Worm (Caenorhabditis elegans) whole organism, young adult: Measurements from ENCODE around the gene nhr-232.

Source experiments
- B0261.1 ChIP-seq: sonication (generic microtip); optimal IDR thresholded peaks from 2 replicates; lab custom pipeline; 2016; ENCODE audit warnings: mild to moderate bottlenecking, missing genetic modification characterization, moderate library complexity, missing compliant biosample characterization
- C06A6.2 ChIP-seq: fragments of 200-800 bp; sonication (Bioruptor generic); conservative IDR thresholded peaks from 2 replicates; pipeline ENCODE4 v1.3.6; 2022; ENCODE audit warnings: missing genetic modification characterization, missing compliant biosample characterization
- D2030.7 ChIP-seq: fragments of 200-800 bp; sonication (Bioruptor generic); IDR thresholded peaks from 2 replicates; pipeline ENCODE4 v1.3.6; 2022; ENCODE audit warnings: missing genetic modification reagents, missing genetic modification characterization, missing compliant biosample characterization
- F22D6.2 ChIP-seq: sonication (generic microtip); optimal IDR thresholded peaks from 2 replicates; lab custom pipeline; 2016; ENCODE audit warnings: mild to moderate bottlenecking, missing genetic modification characterization, missing compliant biosample characterization
- F23B12.7 ChIP-seq: sonication (generic microtip); optimal IDR thresholded peaks from 2 replicates; lab custom pipeline; 2017; ENCODE audit warnings: missing genetic modification characterization, mild to moderate bottlenecking, missing compliant biosample characterization, antibody characterized with exemption, moderate library complexity; ENCODE audit not compliant: insufficient read depth
- F49E8.2 ChIP-seq: sonication (generic microtip); optimal IDR thresholded peaks from 3 replicates; lab custom pipeline; 2017; ENCODE audit warnings: missing genetic modification characterization, mild to moderate bottlenecking, missing compliant biosample characterization, antibody characterized with exemption, moderate library complexity; ENCODE audit not compliant: insufficient read depth
- F52B5.7 ChIP-seq: sonication (generic microtip); optimal IDR thresholded peaks from 2 replicates; lab custom pipeline; 2016; ENCODE audit warnings: mild to moderate bottlenecking, missing genetic modification characterization, missing compliant biosample characterization
- F55B11.4 ChIP-seq: sonication (generic microtip); optimal IDR thresholded peaks from 2 replicates; lab custom pipeline; 2016; ENCODE audit warnings: missing compliant biosample characterization, missing genetic modification characterization, borderline replicate concordance; ENCODE audit not compliant: insufficient read depth
- Y56A3A.18 ChIP-seq: fragments of 200-800 bp; sonication (Bioruptor generic); IDR thresholded peaks from 2 replicates; pipeline ENCODE4 v1.3.6; 2022; ENCODE audit warnings: missing genetic modification reagents, missing genetic modification characterization, missing compliant biosample characterization
- ama-1 ChIP-seq, 3 experiments: fragments of 150-350 bp in 1 of 3; sonication (generic microtip) in 2 of 3; optimal IDR thresholded peaks; 2 replicates each; lab custom pipeline; 2014 to 2018; ENCODE audit warnings: missing biosample characterization in 2 of 3, missing genetic modification characterization in 2 of 3, missing genetic modification reagents in 2 of 3
- ccch-3 ChIP-seq: fragments of 200-800 bp; sonication (Bioruptor generic); optimal IDR thresholded peaks from 2 replicates; lab custom pipeline; 2018; ENCODE audit warnings: mild to moderate bottlenecking, missing genetic modification characterization, missing compliant biosample characterization
- ceh-40 ChIP-seq: fragments of 200-800 bp; sonication (Bioruptor generic); IDR thresholded peaks from 2 replicates; pipeline ENCODE4 v1.3.6; 2022; ENCODE audit warnings: missing genetic modification characterization, missing compliant biosample characterization
- chd-7 ChIP-seq: sonication (generic microtip); optimal IDR thresholded peaks from 2 replicates; lab custom pipeline; 2016; ENCODE audit warnings: mild to moderate bottlenecking, missing genetic modification characterization, moderate library complexity, missing compliant biosample characterization
- die-1 ChIP-seq: sonication (generic microtip); optimal IDR thresholded peaks from 2 replicates; lab custom pipeline; 2016; ENCODE audit warnings: missing genotype, mild to moderate bottlenecking, missing genetic modification characterization, missing compliant biosample characterization
- dox-1 ChIP-seq: fragments of 200-800 bp; sonication (Bioruptor generic); IDR thresholded peaks from 2 replicates; pipeline ENCODE4 v1.3.6; 2022; ENCODE audit warnings: missing genetic modification reagents, missing genetic modification characterization, missing compliant biosample characterization
- dpl-1 ChIP-seq: fragments of 150-350 bp; optimal IDR thresholded peaks from 2 replicates; lab custom pipeline; 2014; ENCODE audit warnings: missing biosample characterization, missing genetic modification reagents, missing genetic modification characterization
- egl-18 ChIP-seq: fragments of 200-800 bp; sonication (Bioruptor generic); IDR thresholded peaks from 2 replicates; pipeline ENCODE4 v1.3.6; 2022; ENCODE audit warnings: missing genetic modification reagents, missing genetic modification characterization, missing compliant biosample characterization
- egl-44 ChIP-seq: fragments of 200-800 bp; sonication (Bioruptor generic); IDR thresholded peaks from 2 replicates; pipeline ENCODE4 v1.3.6; 2022; ENCODE audit warnings: missing genetic modification reagents, missing genetic modification characterization, missing compliant biosample characterization
- fkh-3 ChIP-seq: sonication (generic microtip); optimal IDR thresholded peaks from 2 replicates; lab custom pipeline; 2016; ENCODE audit warnings: mild to moderate bottlenecking, missing genetic modification characterization, missing compliant biosample characterization
- gei-17 ChIP-seq: fragments of 200-800 bp; sonication (Bioruptor generic); optimal IDR thresholded peaks from 2 replicates; lab custom pipeline; 2018; ENCODE audit warnings: mild to moderate bottlenecking, missing genetic modification characterization, missing compliant biosample characterization
- him-1 ChIP-seq: sonication (generic microtip); optimal IDR thresholded peaks from 2 replicates; lab custom pipeline; 2016; ENCODE audit warnings: missing genotype, missing genetic modification reagents, missing genetic modification characterization, missing compliant biosample characterization
- hlh-12 ChIP-seq: sonication (generic microtip); optimal IDR thresholded peaks from 2 replicates; lab custom pipeline; 2016; ENCODE audit warnings: missing genetic modification characterization, missing compliant biosample characterization
- hmg-1.2 ChIP-seq: fragments of 200-800 bp; sonication (Bioruptor generic); IDR thresholded peaks from 2 replicates; pipeline ENCODE4 v1.3.6; 2022; ENCODE audit warnings: missing genetic modification reagents, missing genetic modification characterization, missing compliant biosample characterization
- hsf-1 ChIP-seq: fragments of 200-800 bp; sonication (Bioruptor generic); IDR thresholded peaks from 2 replicates; pipeline ENCODE4 v1.3.6; 2022; ENCODE audit warnings: missing genetic modification reagents, missing genetic modification characterization, missing compliant biosample characterization
- let-526 ChIP-seq: fragments of 200-800 bp; sonication (Bioruptor generic); IDR thresholded peaks from 2 replicates; pipeline ENCODE4 v1.3.6; 2022; ENCODE audit warnings: missing genetic modification reagents, missing genetic modification characterization, missing compliant biosample characterization
- lin-26 ChIP-seq: fragments of 200-800 bp; sonication (Bioruptor generic); IDR thresholded peaks from 2 replicates; pipeline ENCODE4 v1.3.6; 2022; ENCODE audit warnings: missing genetic modification reagents, missing genetic modification characterization, missing compliant biosample characterization
- lsl-1 ChIP-seq: fragments of 200-800 bp; sonication (Bioruptor generic); optimal IDR thresholded peaks from 2 replicates; lab custom pipeline; 2018; ENCODE audit warnings: mild to moderate bottlenecking, missing genetic modification characterization, moderate library complexity, missing compliant biosample characterization
- madf-3 ChIP-seq: fragments of 200-800 bp; sonication (Bioruptor generic); IDR thresholded peaks from 2 replicates; pipeline ENCODE4 v1.3.6; 2022; ENCODE audit warnings: missing genetic modification reagents, missing genetic modification characterization, missing compliant biosample characterization
- mel-28 ChIP-seq: sonication (generic microtip); optimal IDR thresholded peaks from 2 replicates; lab custom pipeline; 2016; ENCODE audit warnings: borderline replicate concordance, mild to moderate bottlenecking, missing genetic modification characterization, missing compliant biosample characterization
- nfyb-1 ChIP-seq: fragments of 200-800 bp; sonication (Bioruptor generic); IDR thresholded peaks from 2 replicates; pipeline ENCODE4 v1.3.6; 2022; ENCODE audit warnings: missing genetic modification reagents, missing genetic modification characterization, missing compliant biosample characterization
- nhr-27 ChIP-seq: fragments of 200-800 bp; sonication (Bioruptor generic); optimal IDR thresholded peaks from 2 replicates; lab custom pipeline; 2018; ENCODE audit warnings: mild to moderate bottlenecking, missing genetic modification characterization, moderate library complexity, missing compliant biosample characterization
- nhr-90 ChIP-seq: sonication (generic microtip); optimal IDR thresholded peaks from 2 replicates; lab custom pipeline; 2016; ENCODE audit warnings: missing genotype, mild to moderate bottlenecking, missing genetic modification characterization, missing compliant biosample characterization
- rcor-1 ChIP-seq: fragments of 200-800 bp; sonication (Bioruptor generic); IDR thresholded peaks from 2 replicates; pipeline ENCODE4 v1.3.6; 2022; ENCODE audit warnings: missing genetic modification reagents, missing genetic modification characterization, missing compliant biosample characterization
- sea-2 ChIP-seq: fragments of 200-800 bp; sonication (Bioruptor generic); IDR thresholded peaks from 2 replicates; pipeline ENCODE4 v1.3.6; 2022; ENCODE audit warnings: missing genetic modification characterization, missing compliant biosample characterization
- snpc-1.1 ChIP-seq: sonication (generic microtip); optimal IDR thresholded peaks from 2 replicates; lab custom pipeline; 2017; ENCODE audit warnings: missing genetic modification characterization, mild to moderate bottlenecking, missing compliant biosample characterization, antibody characterized with exemption, moderate library complexity, missing genotype, missing genetic modification reagents; ENCODE audit not compliant: insufficient read depth
- snpc-1.3 ChIP-seq: sonication (generic microtip); optimal IDR thresholded peaks from 2 replicates; lab custom pipeline; 2017; ENCODE audit warnings: missing genetic modification characterization, mild to moderate bottlenecking, missing compliant biosample characterization, antibody characterized with exemption, moderate library complexity, missing genotype, missing genetic modification reagents; ENCODE audit not compliant: insufficient read depth
- sptf-2 ChIP-seq: fragments of 200-800 bp; sonication (Bioruptor generic); optimal IDR thresholded peaks from 2 replicates; lab custom pipeline; 2018; ENCODE audit warnings: mild to moderate bottlenecking, missing genetic modification characterization, missing compliant biosample characterization
- tbp1 ChIP-seq: fragments of 200-800 bp; sonication (Bioruptor generic); optimal IDR thresholded peaks from 2 replicates; lab custom pipeline; 2018; ENCODE audit warnings: mild to moderate bottlenecking, missing genetic modification characterization, missing compliant biosample characterization
- unc-130 ChIP-seq: sonication (generic microtip); optimal IDR thresholded peaks from 2 replicates; lab custom pipeline; 2016; ENCODE audit warnings: missing genetic modification reagents, missing genetic modification characterization, missing compliant biosample characterization
- unc-62 ChIP-seq: fragments of 150-350 bp; optimal IDR thresholded peaks from 2 replicates; lab custom pipeline; 2014; ENCODE audit warnings: missing biosample characterization, missing genetic modification reagents, missing genetic modification characterization
- zfh-2 ChIP-seq: fragments of 200-800 bp; sonication (Bioruptor generic); conservative IDR thresholded peaks from 2 replicates; pipeline ENCODE4 v1.3.6; 2022; ENCODE audit warnings: missing genetic modification reagents, missing genetic modification characterization, missing compliant biosample characterization
- ztf-26 ChIP-seq: sonication (generic microtip); optimal IDR thresholded peaks from 2 replicates; lab custom pipeline; 2017; ENCODE audit warnings: missing genetic modification characterization, missing compliant biosample characterization
- ztf-3 ChIP-seq: fragments of 200-800 bp; sonication (Bioruptor generic); optimal IDR thresholded peaks from 2 replicates; lab custom pipeline; 2018; ENCODE audit warnings: mild to moderate bottlenecking, missing genetic modification characterization, missing compliant biosample characterization
- ztf-6 ChIP-seq: fragments of 200-800 bp; sonication (Bioruptor generic); IDR thresholded peaks from 2 replicates; pipeline ENCODE4 v1.3.6; 2022; ENCODE audit warnings: missing genetic modification reagents, missing genetic modification characterization, missing compliant biosample characterization

The nhr-232 gene

DNA sequence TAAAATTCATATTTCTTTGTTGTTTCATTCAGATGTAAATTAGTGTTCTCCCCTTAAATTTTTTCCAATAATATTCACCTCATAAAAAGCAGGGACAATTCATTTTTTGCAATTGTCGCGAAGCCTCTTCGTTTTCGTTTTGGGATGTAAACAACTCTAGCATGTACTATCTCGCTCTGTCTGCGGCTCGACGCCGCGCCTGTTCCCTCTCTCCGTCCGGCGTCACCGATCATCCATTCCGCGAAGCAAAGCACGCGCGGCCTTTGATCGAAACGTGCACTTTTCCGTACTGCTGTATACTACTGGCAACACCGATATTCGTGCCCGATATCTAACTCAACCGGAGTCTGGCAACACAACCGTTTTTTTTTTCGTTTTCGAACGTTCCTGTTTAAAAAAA lies 9.0 kb upstream of the nhr-232 start:
- TF ChIP-seq mel-28 (no peak), snpc-1.3 (tag; lab: Kevin White, UChicago) (no peak), fkh-3 (tag; lab: Kevin White, UChicago) (no peak), madf-3 (GFP tag; lab: Robert Waterston, UW) (no peak), Y56A3A.18 (no peak), sea-2 (GFP tag; lab: Robert Waterston, UW) (no peak), hmg-1.2 (GFP tag; lab: Robert Waterston, UW) (peak; percentile 17; the same call in 1 of the 2 replicates), F49E8.2 (tag; lab: Kevin White, UChicago) (no peak), zfh-2 (GFP tag; lab: Robert Waterston, UW) (peak; percentile 82), unc-130 (GFP tag; lab: Kevin White, UChicago) (no peak), chd-7 (no peak), let-526 (peak; percentile 10; the same call in 1 of the 2 replicates), snpc-1.1 (tag; lab: Kevin White, UChicago) (no peak), ama-1 (optimal IDR thresholded peaks at IDR 0.05; lab: Kevin White, UChicago) (no peak), ama-1 (GFP tag; optimal IDR thresholded peaks at IDR 0.05; lab: Kevin White, UChicago) (no peak), nhr-27 (no peak), ztf-26 (tag; lab: Kevin White, UChicago) (no peak), F23B12.7 (tag; lab: Kevin White, UChicago) (no peak), gei-17 (GFP tag; lab: Kevin White, UChicago) (no peak), sptf-2 (GFP tag; lab: Kevin White, UChicago) (no peak), lin-26 (GFP tag; lab: Robert Waterston, UW) (peak; percentile 44; the same call in 1 of the 2 replicates), F55B11.4 (tag; lab: Kevin White, UChicago) (no peak), hlh-12 (tag; lab: Kevin White, UChicago) (no peak), unc-62 (no peak), rcor-1 (GFP tag; lab: Robert Waterston, UW) (no peak), ztf-3 (no peak), dpl-1 (GFP tag; lab: Kevin White, UChicago) (no peak), B0261.1 (no peak), hsf-1 (GFP tag; lab: Robert Waterston, UW) (no peak), ztf-6 (no peak), him-1 (tag; lab: Kevin White, UChicago) (no peak), ccch-3 (GFP tag; lab: Kevin White, UChicago) (no peak), egl-44 (0 out of 2 replicates have a peak, but pooled peaks have one; percentile 47), tbp1 (GFP tag; lab: Kevin White, UChicago) (no peak), lsl-1 (GFP tag; lab: Kevin White, UChicago) (no peak), nhr-90 (tag; lab: Kevin White, UChicago) (no peak), dox-1 (GFP tag; lab: Robert Waterston, UW) (0 out of 2 replicates have a peak, but pooled peaks have one; percentile 9), C06A6.2 (GFP tag; lab: Robert Waterston, UW) (no peak), ceh-40 (GFP tag; lab: Robert Waterston, UW) (0 out of 2 replicates have a peak, but pooled peaks have one; percentile 48), F52B5.7 (tag; lab: Kevin White, UChicago) (no peak), nfyb-1 (0 out of 2 replicates have a peak, but pooled peaks have one; percentile 25), F22D6.2 (tag; lab: Kevin White, UChicago) (no peak), die-1 (no peak), D2030.7 (0 out of 2 replicates have a peak, but pooled peaks have one; percentile 5), egl-18 (GFP tag; lab: Robert Waterston, UW) (no peak)
